Worm (Caenorhabditis elegans) whole organism, young adult: Measurements from ENCODE around the gene C27F2.4.
"Not testable (repeated sequence)": the region's sequence is repeated elsewhere in the genome, so short reads cannot be mapped to it uniquely, and the experiment has no call there.

Experiments
- C06A6.2 ChIP-seq: fragments of 200-800 bp; sonication (Bioruptor generic); conservative IDR thresholded peaks from 2 replicates; pipeline ENCODE4 v1.3.6; 2022; ENCODE audit warnings: missing genetic modification characterization, missing compliant biosample characterization
- D2030.7 ChIP-seq: fragments of 200-800 bp; sonication (Bioruptor generic); IDR thresholded peaks from 2 replicates; pipeline ENCODE4 v1.3.6; 2022; ENCODE audit warnings: missing genetic modification reagents, missing genetic modification characterization, missing compliant biosample characterization
- F10E7.11 ChIP-seq: sonication (generic microtip); optimal IDR thresholded peaks from 2 replicates; lab custom pipeline; 2017; ENCODE audit warnings: mild to moderate bottlenecking, missing genetic modification characterization, moderate library complexity, missing compliant biosample characterization
- F57A8.1 ChIP-seq: fragments of 200-800 bp; sonication (Bioruptor generic); optimal IDR thresholded peaks from 2 replicates; lab custom pipeline; 2018; ENCODE audit warnings: mild to moderate bottlenecking, missing genetic modification characterization, moderate library complexity, missing compliant biosample characterization
- Y53F4B.3 ChIP-seq: fragments of 200-800 bp; sonication (Bioruptor generic); IDR thresholded peaks from 2 replicates; pipeline ENCODE4 v1.3.6; 2022; ENCODE audit warnings: missing genetic modification reagents, missing genetic modification characterization, missing compliant biosample characterization
- Y79H2A.3 ChIP-seq: fragments of 200-800 bp; sonication (Bioruptor generic); conservative IDR thresholded peaks from 2 replicates; pipeline ENCODE4 v1.3.6; 2022; ENCODE audit warnings: missing genetic modification reagents, missing genetic modification characterization, missing compliant biosample characterization
- ZK185.1 ChIP-seq: sonication (generic microtip); optimal IDR thresholded peaks from 2 replicates; lab custom pipeline; 2016; ENCODE audit warnings: mild to moderate bottlenecking, missing genetic modification characterization, missing compliant biosample characterization; ENCODE audit not compliant: poor library complexity, severe bottlenecking
- ama-1 ChIP-seq, 3 experiments: fragments of 150-350 bp in 1 of 3; sonication (generic microtip) in 2 of 3; optimal IDR thresholded peaks; 2 replicates each; lab custom pipeline; 2014 to 2018; ENCODE audit warnings: missing biosample characterization in 2 of 3, missing genetic modification characterization in 2 of 3, missing genetic modification reagents in 2 of 3
- aptf-3 ChIP-seq: fragments of 200-800 bp; sonication (Bioruptor generic); IDR thresholded peaks from 2 replicates; pipeline ENCODE4 v1.3.6; 2022; ENCODE audit warnings: missing genetic modification characterization, missing compliant biosample characterization
- bed-2 ChIP-seq: fragments of 200-800 bp; sonication (Bioruptor generic); IDR thresholded peaks from 2 replicates; pipeline ENCODE4 v1.3.6; 2022; ENCODE audit warnings: missing genetic modification reagents, missing genetic modification characterization, missing compliant biosample characterization
- ccch-3 ChIP-seq: fragments of 200-800 bp; sonication (Bioruptor generic); optimal IDR thresholded peaks from 2 replicates; lab custom pipeline; 2018; ENCODE audit warnings: mild to moderate bottlenecking, missing genetic modification characterization, missing compliant biosample characterization
- cebp-1 ChIP-seq, 2 experiments: fragments of 200-800 bp in 1 of 2; sonication (Bioruptor generic) in 1 of 2; sonication (generic microtip) in 1 of 2; IDR thresholded peaks in 1 of 2; optimal IDR thresholded peaks in 1 of 2; 2 replicates each; pipeline versions ENCODE4 v1.3.6 to Lab custom; 2017 to 2022; ENCODE audit warnings: missing compliant biosample characterization in 2 of 2, missing genetic modification characterization in 2 of 2, mild to moderate bottlenecking in 1 of 2, missing genetic modification reagents in 1 of 2, moderate library complexity in 1 of 2
- ceh-100 ChIP-seq: fragments of 200-800 bp; sonication (Bioruptor generic); IDR thresholded peaks from 2 replicates; pipeline ENCODE4 v1.3.6; 2022; ENCODE audit warnings: missing genetic modification reagents, missing genetic modification characterization, missing compliant biosample characterization
- ceh-27 ChIP-seq: fragments of 200-800 bp; sonication (Bioruptor generic); optimal IDR thresholded peaks from 2 replicates; lab custom pipeline; 2018; ENCODE audit warnings: mild to moderate bottlenecking, missing genetic modification characterization, moderate library complexity, missing compliant biosample characterization
- ceh-58 ChIP-seq: fragments of 200-800 bp; sonication (Bioruptor generic); IDR thresholded peaks from 2 replicates; pipeline ENCODE4 v1.3.6; 2022; ENCODE audit warnings: missing genetic modification characterization, missing compliant biosample characterization
- ceh-91 ChIP-seq: fragments of 200-800 bp; sonication (Bioruptor generic); IDR thresholded peaks from 2 replicates; pipeline ENCODE4 v1.3.6; 2022; ENCODE audit warnings: missing genetic modification reagents, missing genetic modification characterization, missing compliant biosample characterization
- die-1 ChIP-seq: sonication (generic microtip); optimal IDR thresholded peaks from 2 replicates; lab custom pipeline; 2016; ENCODE audit warnings: missing genotype, mild to moderate bottlenecking, missing genetic modification characterization, missing compliant biosample characterization
- dpff-1 ChIP-seq: sonication (generic microtip); optimal IDR thresholded peaks from 2 replicates; lab custom pipeline; 2017; ENCODE audit warnings: mild to moderate bottlenecking, missing genetic modification characterization, missing compliant biosample characterization
- efl-1 ChIP-seq: fragments of 150-350 bp; optimal IDR thresholded peaks from 2 replicates; lab custom pipeline; 2014; ENCODE audit warnings: missing biosample characterization, missing genetic modification reagents, missing genetic modification characterization
- egl-44 ChIP-seq: fragments of 200-800 bp; sonication (Bioruptor generic); IDR thresholded peaks from 2 replicates; pipeline ENCODE4 v1.3.6; 2022; ENCODE audit warnings: missing genetic modification reagents, missing genetic modification characterization, missing compliant biosample characterization
- fkh-3 ChIP-seq: sonication (generic microtip); optimal IDR thresholded peaks from 2 replicates; lab custom pipeline; 2016; ENCODE audit warnings: mild to moderate bottlenecking, missing genetic modification characterization, missing compliant biosample characterization
- hlh-26 ChIP-seq: fragments of 200-800 bp; sonication (Bioruptor generic); conservative IDR thresholded peaks from 2 replicates; pipeline ENCODE4 v1.3.6; 2022; ENCODE audit warnings: missing genetic modification reagents, missing genetic modification characterization, missing compliant biosample characterization
- hmg-20 ChIP-seq: fragments of 200-800 bp; sonication (Bioruptor generic); IDR thresholded peaks from 2 replicates; pipeline ENCODE4 v1.3.6; 2022; ENCODE audit warnings: missing genetic modification reagents, missing genetic modification characterization, missing compliant biosample characterization
- hrde-1 ChIP-seq: sonication (generic microtip); optimal IDR thresholded peaks from 2 replicates; lab custom pipeline; 2016; ENCODE audit warnings: missing genetic modification characterization, mild to moderate bottlenecking, missing compliant biosample characterization, moderate library complexity, missing genotype, missing genetic modification reagents, borderline replicate concordance
- lsl-1 ChIP-seq: fragments of 200-800 bp; sonication (Bioruptor generic); optimal IDR thresholded peaks from 2 replicates; lab custom pipeline; 2018; ENCODE audit warnings: mild to moderate bottlenecking, missing genetic modification characterization, moderate library complexity, missing compliant biosample characterization
- madf-6 ChIP-seq: fragments of 200-800 bp; sonication (Bioruptor generic); IDR thresholded peaks from 2 replicates; pipeline ENCODE4 v1.3.6; 2022; ENCODE audit warnings: missing genetic modification reagents, missing genetic modification characterization, missing compliant biosample characterization
- nfyb-1 ChIP-seq: fragments of 200-800 bp; sonication (Bioruptor generic); IDR thresholded peaks from 2 replicates; pipeline ENCODE4 v1.3.6; 2022; ENCODE audit warnings: missing genetic modification reagents, missing genetic modification characterization, missing compliant biosample characterization
- rcor-1 ChIP-seq: fragments of 200-800 bp; sonication (Bioruptor generic); IDR thresholded peaks from 2 replicates; pipeline ENCODE4 v1.3.6; 2022; ENCODE audit warnings: missing genetic modification reagents, missing genetic modification characterization, missing compliant biosample characterization
- sea-2 ChIP-seq: fragments of 200-800 bp; sonication (Bioruptor generic); IDR thresholded peaks from 2 replicates; pipeline ENCODE4 v1.3.6; 2022; ENCODE audit warnings: missing genetic modification characterization, missing compliant biosample characterization
- tbx-9 ChIP-seq: sonication (generic microtip); optimal IDR thresholded peaks from 2 replicates; lab custom pipeline; 2016; ENCODE audit warnings: borderline replicate concordance, missing genetic modification characterization, inconsistent platforms, missing compliant biosample characterization
- zfh-2 ChIP-seq: fragments of 200-800 bp; sonication (Bioruptor generic); conservative IDR thresholded peaks from 2 replicates; pipeline ENCODE4 v1.3.6; 2022; ENCODE audit warnings: missing genetic modification reagents, missing genetic modification characterization, missing compliant biosample characterization
- ztf-18 ChIP-seq: sonication (generic microtip); optimal IDR thresholded peaks from 2 replicates; lab custom pipeline; 2016; ENCODE audit warnings: missing genotype, mild to moderate bottlenecking, missing genetic modification characterization, missing compliant biosample characterization
- ztf-3 ChIP-seq: fragments of 200-800 bp; sonication (Bioruptor generic); optimal IDR thresholded peaks from 2 replicates; lab custom pipeline; 2018; ENCODE audit warnings: mild to moderate bottlenecking, missing genetic modification characterization, missing compliant biosample characterization

C27F2.4 gene

DNA sequence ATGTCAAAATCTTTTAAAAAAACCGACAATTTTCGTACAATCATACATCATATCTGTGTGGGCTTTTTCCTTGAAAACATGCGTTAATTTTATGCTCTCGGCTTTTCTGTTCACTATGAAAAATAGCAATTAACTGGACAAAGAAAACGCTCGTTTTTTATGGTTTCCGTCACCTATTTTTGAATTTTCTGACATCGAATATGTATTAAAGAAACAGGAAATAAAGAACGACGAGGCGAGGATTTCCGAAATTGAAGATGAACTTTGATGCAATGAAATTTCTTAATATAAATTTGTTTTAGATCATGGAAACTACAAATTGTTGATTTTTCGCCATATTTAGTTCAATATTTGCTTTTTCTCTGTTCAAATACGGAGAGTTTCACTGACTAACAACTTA is 23.9 kb upstream of the C27F2.4 start:
- TF ChIP-seq ceh-58: no peak
- TF ChIP-seq fkh-3 (tag; lab: Kevin White, UChicago): no peak
- no peak for TF ChIP-seq ceh-91 (GFP tag; lab: Robert Waterston, UW)

DNA sequence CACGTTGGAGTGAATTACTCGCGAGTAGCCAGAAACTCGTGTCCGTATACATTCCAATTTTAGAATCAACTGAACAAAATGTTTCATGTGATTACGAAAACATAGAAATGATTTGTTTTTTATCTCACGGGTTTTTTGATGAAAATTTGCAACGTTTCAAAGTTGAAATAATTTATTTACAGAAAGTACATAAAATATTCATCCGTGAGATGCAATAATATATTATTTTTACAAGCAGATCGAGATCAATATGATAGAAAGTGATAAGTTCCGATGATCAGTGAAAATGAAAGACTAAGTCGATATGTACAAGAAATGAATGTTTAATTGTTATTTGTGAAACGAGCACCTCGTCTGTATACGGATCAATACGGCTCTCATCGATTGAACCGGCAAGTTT is 20.3 kb upstream of the C27F2.4 start, which contains the start of gene C27F2.6:
TSS of gene C27F2.6 (minus strand) at position 101 of the 400 bp plus-strand sequence.
- not testable (repeated sequence) for TF ChIP-seq die-1; dpff-1; zfh-2 (GFP tag; lab: Robert Waterston, UW)

DNA sequence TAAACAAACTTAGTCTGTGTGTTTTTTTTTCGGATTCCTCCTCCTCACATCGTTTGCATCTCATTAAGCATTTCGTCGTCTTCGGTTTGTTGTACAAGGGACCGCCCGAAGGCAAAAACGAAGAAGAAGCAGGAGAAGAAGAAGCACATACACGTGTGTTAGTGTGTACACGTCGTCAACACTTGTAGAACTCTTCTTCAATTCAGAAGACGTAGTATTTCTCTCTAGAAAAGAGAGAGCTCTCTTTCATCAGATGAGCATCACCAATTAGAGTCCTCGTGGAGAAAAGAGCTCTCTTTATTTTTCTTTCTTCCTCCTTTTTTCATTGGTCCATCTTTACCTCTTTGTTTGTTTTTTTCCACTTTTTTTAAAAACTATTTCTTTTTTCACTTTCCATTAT is 8.0 kb upstream of the C27F2.4 start:
- TF ChIP-seq F10E7.11 (tag; lab: Kevin White, UChicago) (no peak), efl-1 (GFP tag; lab: Kevin White, UChicago) (no peak), hlh-26 (no peak), F57A8.1 (GFP tag; lab: Kevin White, UChicago) (no peak), egl-44 (no peak), hrde-1 (tag; lab: Kevin White, UChicago) (no peak), bed-2 (GFP tag; lab: Robert Waterston, UW) (no peak), C06A6.2 (GFP tag; lab: Robert Waterston, UW) (no peak), hmg-20 (GFP tag; lab: Robert Waterston, UW) (no peak), ztf-18 (tag; lab: Kevin White, UChicago) (no peak), ccch-3 (GFP tag; lab: Kevin White, UChicago) (no peak), D2030.7 (GFP tag; lab: Robert Waterston, UW) (no peak), ZK185.1 (tag; lab: Kevin White, UChicago) (no peak), Y53F4B.3 (GFP tag; lab: Robert Waterston, UW) (no peak), ama-1 (optimal IDR thresholded peaks at IDR 0.05; lab: Kevin White, UChicago) (no peak), ama-1 (GFP tag; optimal IDR thresholded peaks at IDR 0.05; lab: Kevin White, UChicago) (no peak), die-1 (no peak), Y79H2A.3 (GFP tag; lab: Robert Waterston, UW) (no peak), aptf-3 (GFP tag; lab: Robert Waterston, UW) (no peak)

DNA sequence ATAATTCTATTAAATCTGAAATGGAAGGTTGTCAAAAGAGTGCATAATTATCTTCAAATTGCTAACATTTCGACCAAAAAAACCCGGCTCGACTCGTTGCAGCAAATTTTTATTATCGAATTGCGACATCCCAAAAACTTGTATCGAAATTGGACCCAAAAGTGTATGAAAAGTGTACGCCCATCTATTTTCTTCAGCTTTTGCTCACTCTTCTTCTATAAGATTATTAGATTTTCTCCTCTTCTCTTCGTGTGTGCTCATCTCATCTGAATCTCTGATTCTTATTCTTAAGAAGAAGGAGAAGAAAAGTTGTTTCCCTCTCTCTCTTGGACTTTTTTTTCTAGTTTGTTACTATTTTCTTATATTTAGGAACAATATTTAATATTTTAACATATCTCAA is 7.1 kb upstream of the C27F2.4 start:
- TF ChIP-seq rcor-1 (GFP tag; lab: Robert Waterston, UW) (no peak), ceh-27 (GFP tag; lab: Kevin White, UChicago) (no peak), sea-2 (GFP tag; lab: Robert Waterston, UW) (no peak), Y79H2A.3 (GFP tag; lab: Robert Waterston, UW) (no peak), madf-6 (GFP tag; lab: Robert Waterston, UW) (no peak), ceh-100 (GFP tag; lab: Robert Waterston, UW) (no peak), ztf-3 (GFP tag; lab: Kevin White, UChicago) (no peak), die-1 (no peak), ama-1 (optimal IDR thresholded peaks at IDR 0.05; lab: Kevin White, UChicago) (no peak), ama-1 (GFP tag; optimal IDR thresholded peaks at IDR 0.05; lab: Kevin White, UChicago) (no peak), lsl-1 (GFP tag; lab: Kevin White, UChicago) (no peak)

DNA sequence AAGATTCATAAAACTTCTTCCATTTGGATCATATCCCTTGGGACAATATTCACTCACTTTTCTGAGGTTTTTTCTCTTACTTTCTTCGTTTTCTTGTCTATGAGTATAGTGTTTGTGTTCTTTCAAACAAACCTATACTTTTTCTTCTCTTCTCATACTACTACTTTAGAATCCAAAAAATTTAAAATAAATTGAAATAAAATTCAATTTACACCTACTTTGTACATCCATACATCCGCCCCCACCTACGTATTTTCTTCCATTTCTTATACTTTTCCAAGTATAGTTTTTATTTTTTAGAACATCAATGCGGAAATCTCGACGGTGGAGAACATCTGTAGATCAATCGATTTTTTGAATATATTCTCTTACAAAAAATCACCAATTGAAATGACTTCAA is 5.2 kb upstream of the C27F2.4 start, which contains the start of gene nca-2:
TSS of gene nca-2 (plus strand) at position 301 of the 400 bp plus-strand sequence.
- TF ChIP-seq hrde-1 (tag; lab: Kevin White, UChicago): no peak
- no peak for TF ChIP-seq nfyb-1 (GFP tag; lab: Robert Waterston, UW)
- no peak for TF ChIP-seq tbx-9 (tag; lab: Kevin White, UChicago)
- TF ChIP-seq cebp-1 (GFP tag; IDR thresholded peaks at IDR 0.05; lab: Robert Waterston, UW): no peak
- TF ChIP-seq cebp-1 (tag; optimal IDR thresholded peaks at IDR 0.05; lab: Kevin White, UChicago): no peak
